Fruit fly (Drosophila melanogaster): ENCODE results near the gene Cpr72Ec.

Cpr72Ec gene

dm6 chr3L:16392874-16393273 lies 25.7 kb upstream of the Cpr72Ec start (continued):
- no peak for TF ChIP-seq aop (GFP tag; IDR thresholded peaks at IDR 0.05)
- TF ChIP-seq sisA (GFP tag; IDR thresholded peaks at IDR 0.05), result 0 out of 2 replicates have a peak, but pooled peaks have one; percentile 7
- no peak for TF ChIP-seq CG2875 (GFP tag; optimal IDR thresholded peaks at IDR 0.05)
- TF ChIP-seq CG15601 (tag; optimal IDR thresholded peaks at IDR 0.05), result no peak
- TF ChIP-seq exex (tag; optimal IDR thresholded peaks at IDR 0.05), result no peak
- peak; percentile 1 for TF ChIP-seq CG10267 (tag; optimal IDR thresholded peaks at IDR 0.05)
- no peak for TF ChIP-seq Hey (tag; optimal IDR thresholded peaks at IDR 0.05)
- no peak for TF ChIP-seq CG12236 (GFP tag; optimal IDR thresholded peaks at IDR 0.05)
- no peak for TF ChIP-seq CG11085 (GFP tag; IDR thresholded peaks at IDR 0.05)
- TF ChIP-seq zfh1 (GFP tag; IDR thresholded peaks at IDR 0.05), result no peak
- no peak for TF ChIP-seq CG8388 (GFP tag; optimal IDR thresholded peaks at IDR 0.05)
- TF ChIP-seq cato (GFP tag; optimal IDR thresholded peaks at IDR 0.05; ENCODE audit: borderline replicate concordance), result no peak
- TF ChIP-seq CG17912 (GFP tag; optimal IDR thresholded peaks at IDR 0.05), result no peak
- no peak for TF ChIP-seq CG13287 (GFP tag; IDR thresholded peaks at IDR 0.05; ENCODE audit: partially characterized antibody)
- no peak for TF ChIP-seq Taf1 (GFP tag; IDR thresholded peaks at IDR 0.05)
- peak; percentile 45 for TF ChIP-seq dmrt99B (tag; optimal IDR thresholded peaks at IDR 0.05)
- TF ChIP-seq Six4 (GFP tag; optimal IDR thresholded peaks at IDR 0.05), result no peak
- TF ChIP-seq Hmr (GFP tag; optimal IDR thresholded peaks at IDR 0.05), result no peak
- peak; percentile 40 for TF ChIP-seq CG7839 (tag; optimal IDR thresholded peaks at IDR 0.05)
- TF ChIP-seq Vsx1 (GFP tag; optimal IDR thresholded peaks at IDR 0.05), result no peak
- TF ChIP-seq bsh (GFP tag; optimal IDR thresholded peaks at IDR 0.05), result peak in 1 of 2 experiments; percentile 9
- peak; percentile 29 for TF ChIP-seq Sox100B (GFP tag; optimal IDR thresholded peaks at IDR 0.05)
- TF ChIP-seq CG12155 (GFP tag; optimal IDR thresholded peaks at IDR 0.05), result no peak
- no peak for TF ChIP-seq CG13296 (GFP tag; optimal IDR thresholded peaks at IDR 0.05)
- no peak for TF ChIP-seq CG3163 (GFP tag; optimal IDR thresholded peaks at IDR 0.05)
- TF ChIP-seq Dfd (GFP tag; optimal IDR thresholded peaks at IDR 0.05), result no peak
- no peak for TF ChIP-seq CrebB (tag; optimal IDR thresholded peaks at IDR 0.05)
- peak; percentile 12 for TF ChIP-seq fd96Cb (tag; optimal IDR thresholded peaks at IDR 0.05)
- no peak for TF ChIP-seq CG15479 (GFP tag; optimal IDR thresholded peaks at IDR 0.05)
- TF ChIP-seq CG12942 (GFP tag; optimal IDR thresholded peaks at IDR 0.05), result no peak
- TF ChIP-seq CG9876 (GFP tag; optimal IDR thresholded peaks at IDR 0.05), result no peak

dm6 chr3L:16392203-16392800 lies 25.2 kb upstream of the Cpr72Ec start:
- no peak for TF ChIP-seq mam (GFP tag; optimal IDR thresholded peaks at IDR 0.05)
- no peak for TF ChIP-seq Oaz (GFP tag; IDR thresholded peaks at IDR 0.05)
- TF ChIP-seq sd (tag; optimal IDR thresholded peaks at IDR 0.05), result peak; percentile 64
- TF ChIP-seq ERR (GFP tag; optimal IDR thresholded peaks at IDR 0.05), result no peak
- TF ChIP-seq wek (GFP tag; optimal IDR thresholded peaks at IDR 0.05), result no peak
- peak in 1 of 2 experiments; percentile 62 for TF ChIP-seq Hr78 (GFP tag; optimal IDR thresholded peaks at IDR 0.05)
- TF ChIP-seq CHES-1-like (GFP tag; optimal IDR thresholded peaks at IDR 0.05), result no peak
- peak; percentile 37 for TF ChIP-seq grn (GFP tag; optimal IDR thresholded peaks at IDR 0.05)
- peak; percentile 28 for TF ChIP-seq sug (tag; optimal IDR thresholded peaks at IDR 0.05)
- no peak for TF ChIP-seq onecut (GFP tag; IDR thresholded peaks at IDR 0.05)
- TF ChIP-seq H2.0 (GFP tag; IDR thresholded peaks at IDR 0.05), result no peak
- TF ChIP-seq gcm2 (GFP tag; optimal IDR thresholded peaks at IDR 0.05), result no peak
- TF ChIP-seq usp (GFP tag; optimal IDR thresholded peaks at IDR 0.05), result no peak
- no peak for TF ChIP-seq CG14965 (GFP tag; optimal IDR thresholded peaks at IDR 0.05; ENCODE audit: borderline replicate concordance)
- peak; percentile 63; the same call in 1 of the 2 replicates for TF ChIP-seq crol (GFP tag; IDR thresholded peaks at IDR 0.05)
- no peak for TF ChIP-seq crp (GFP tag; optimal IDR thresholded peaks at IDR 0.05)
- no peak for TF ChIP-seq CG7372 (GFP tag; IDR thresholded peaks at IDR 0.05)
- TF ChIP-seq Stat92E (GFP tag; optimal IDR thresholded peaks at IDR 0.05), result no peak
- TF ChIP-seq CG4730 (GFP tag; IDR thresholded peaks at IDR 0.05), result no peak
- no peak for TF ChIP-seq trem (tag; optimal IDR thresholded peaks at IDR 0.05)
